Worm (Caenorhabditis elegans) whole organism, L4/young adult: ENCODE measurements around the gene T27D12.1.

Experiments used
- dao-5 ChIP-seq: sonication (generic microtip); optimal IDR thresholded peaks from 2 replicates; lab custom pipeline; 2016; ENCODE audit warnings: missing genotype, missing genetic modification characterization, moderate library complexity, missing compliant biosample characterization
- him-1 ChIP-seq: sonication (generic microtip); optimal IDR thresholded peaks from 2 replicates; lab custom pipeline; 2016; ENCODE audit warnings: missing genotype, missing genetic modification reagents, missing genetic modification characterization, missing compliant biosample characterization

- TF ChIP-seq dao-5 (no peak), him-1 (tag; lab: Kevin White, UChicago) (no peak)
Measured at ce11 chrII:11797194-11797593, 45.2 kb upstream of the T27D12.1 start.
